Worm (Caenorhabditis elegans): ENCODE data around the gene ltah-1.2.

Gene ltah-1.2

DNA sequence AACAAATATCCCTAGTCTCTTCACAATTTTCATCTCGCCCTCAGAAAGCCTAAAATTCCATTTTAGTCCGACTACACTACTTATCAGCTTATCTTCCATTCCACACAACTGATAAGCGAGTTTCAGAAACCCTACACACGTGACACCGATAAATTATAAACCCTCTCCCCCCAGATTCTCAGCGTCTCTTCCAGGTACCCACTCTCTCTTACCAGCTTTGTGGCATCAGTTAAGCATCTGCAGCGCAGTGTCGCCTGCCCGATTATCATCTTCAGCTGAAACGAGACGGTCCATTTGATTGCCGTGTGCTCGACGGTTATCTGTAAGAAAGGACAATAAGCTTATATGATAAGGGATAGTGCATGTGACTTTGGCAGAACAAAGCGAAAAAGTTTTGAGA, 1.0 kb downstream of the ltah-1.2 start:
- TF ChIP-seq jun-1 (tag; optimal IDR thresholded peaks at IDR 0.05) (peak; percentile 90), pha-4 (tag; optimal IDR thresholded peaks at IDR 0.05) (peak; percentile 13), skn-1 (tag; optimal IDR thresholded peaks at IDR 0.05) (peak; percentile 66), nhr-77 (tag; optimal IDR thresholded peaks at IDR 0.05) (no peak), mdl-1 (tag; optimal IDR thresholded peaks at IDR 0.05) (peak; percentile 43), nhr-76 (tag; optimal IDR thresholded peaks at IDR 0.05) (no peak), egl-27 (tag; optimal IDR thresholded peaks at IDR 0.05) (peak; percentile 22), pqm-1 (tag; optimal IDR thresholded peaks at IDR 0.05) (peak; percentile 99), elt-2 (tag; optimal IDR thresholded peaks at IDR 0.05) (peak; percentile 100)

DNA sequence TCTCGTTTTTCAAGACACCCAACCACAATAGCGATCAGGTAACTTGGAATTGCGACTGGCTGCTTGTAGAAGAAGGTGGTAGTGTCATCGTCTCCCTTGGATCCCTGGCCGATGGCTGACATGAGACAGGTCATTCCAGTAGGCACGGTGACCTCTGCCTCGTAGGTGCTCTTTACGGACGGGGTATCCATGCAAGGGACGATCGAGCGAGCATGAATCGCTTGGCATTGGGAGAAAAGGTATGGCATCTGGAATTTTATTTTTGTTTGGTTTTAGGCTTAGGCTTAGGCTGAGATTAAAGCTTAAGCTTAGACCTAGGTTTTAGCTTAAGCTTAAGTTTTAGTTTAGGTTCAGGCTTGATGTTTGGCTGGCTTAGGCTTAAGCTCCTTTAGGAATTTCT, 1.9 kb downstream of the ltah-1.2 start:
- TF ChIP-seq mml-1 (tag; optimal IDR thresholded peaks at IDR 0.05) (no peak), sea-2 (GFP tag; optimal IDR thresholded peaks at IDR 0.05) (no peak), fkh-2 (tag; optimal IDR thresholded peaks at IDR 0.05) (no peak), nhr-237 (tag; optimal IDR thresholded peaks at IDR 0.05) (no peak), nhr-25 (tag; optimal IDR thresholded peaks at IDR 0.05) (no peak)

DNA sequence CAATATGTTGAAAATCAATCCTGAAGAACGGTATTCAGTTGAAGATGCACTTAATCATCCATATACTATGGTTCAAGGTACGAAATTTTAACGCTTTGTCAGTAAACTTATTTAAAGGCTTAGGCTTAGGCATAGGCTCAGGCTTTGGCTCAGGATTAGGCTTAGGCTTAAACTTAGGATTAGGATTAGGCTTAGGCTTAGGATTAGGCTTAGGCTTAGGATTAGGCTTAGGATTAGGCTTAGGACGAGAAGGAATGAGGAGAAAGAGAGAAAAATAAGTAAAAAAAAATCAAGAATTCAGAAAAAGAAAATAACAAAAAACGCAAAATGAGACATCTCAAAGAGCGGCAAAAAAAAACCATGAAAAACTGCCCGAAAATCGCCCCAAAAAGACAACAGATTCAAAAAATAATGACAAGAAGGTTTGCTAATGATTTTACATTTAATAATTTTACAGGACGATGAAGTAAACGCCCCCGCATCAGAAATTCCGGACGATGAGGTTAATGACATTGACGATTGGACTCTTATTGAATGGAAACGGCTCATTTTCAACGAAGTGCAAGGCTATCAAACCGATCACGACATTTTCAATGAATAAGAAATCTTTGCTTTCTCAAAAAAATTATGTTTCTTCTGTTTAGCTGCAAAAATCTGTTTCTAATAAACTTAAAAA, 4.2 kb downstream of the ltah-1.2 start:
- peak; percentile 18 for TF ChIP-seq elt-2 (tag; optimal IDR thresholded peaks at IDR 0.05)
- no peak for TF ChIP-seq egl-5 (tag; optimal IDR thresholded peaks at IDR 0.05)

DNA sequence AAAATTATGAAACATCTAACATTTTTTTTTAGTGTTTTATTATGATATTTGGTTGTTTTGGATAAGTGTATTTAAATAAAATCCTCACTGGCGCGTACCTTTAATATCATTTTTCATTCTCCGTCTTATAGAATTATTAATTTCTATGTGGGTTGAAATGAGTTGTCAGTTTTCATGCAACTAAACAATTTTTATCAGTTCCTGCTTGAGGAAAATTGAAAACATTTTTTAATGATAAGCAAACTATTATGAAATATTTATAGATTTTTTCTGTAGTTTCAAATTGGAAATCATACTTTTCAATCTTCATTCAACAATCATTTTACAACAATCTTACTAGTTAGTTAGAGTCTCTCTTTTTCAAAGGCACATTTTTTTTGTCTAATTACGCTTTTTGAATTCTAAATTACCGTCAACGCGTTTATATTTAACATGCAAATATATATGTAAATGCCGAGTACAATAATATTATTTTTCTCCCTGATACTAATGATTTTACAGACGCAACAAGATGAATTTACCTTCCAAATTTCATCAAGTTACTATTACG, 6.5 kb downstream of the ltah-1.2 start, which contains the start of the genes Y37E11B.10 and kgb-2:
Gene Y37E11B.10, minus strand, starts transcription at position 182 of the 550 bp plus-strand sequence.
Gene kgb-2, plus strand, starts transcription at position 500 of the 550 bp plus-strand sequence.
- TF ChIP-seq egl-27 (tag; optimal IDR thresholded peaks at IDR 0.05) (no peak), jun-1 (tag; optimal IDR thresholded peaks at IDR 0.05) (no peak), mml-1 (tag; optimal IDR thresholded peaks at IDR 0.05) (no peak), elt-2 (tag; optimal IDR thresholded peaks at IDR 0.05) (peak; percentile 59), pha-4 (tag; optimal IDR thresholded peaks at IDR 0.05) (no peak), tbx-2 (tag; optimal IDR thresholded peaks at IDR 0.05) (no peak)

DNA sequence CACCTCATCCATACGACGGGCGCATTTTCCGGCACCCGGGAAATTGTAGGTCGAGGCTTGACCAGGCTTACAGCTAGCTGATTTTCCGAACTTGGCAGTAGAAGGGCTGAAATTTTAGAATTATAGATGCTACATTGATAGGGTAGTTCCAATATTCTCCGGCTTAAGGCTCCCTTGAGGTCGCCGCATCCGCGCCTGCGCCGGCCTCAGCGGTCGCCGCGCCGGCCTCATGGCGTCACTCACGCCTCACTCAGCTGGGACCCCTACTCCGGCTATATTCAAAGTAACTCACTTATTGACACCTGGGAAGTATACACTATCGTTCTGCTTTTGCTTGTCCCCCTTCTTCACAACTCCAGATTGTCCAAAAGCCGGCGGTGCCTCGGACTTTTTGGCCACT, 8.8 kb downstream of the ltah-1.2 start:
- TF ChIP-seq unc-62 (GFP tag; optimal IDR thresholded peaks at IDR 0.05), result no peak
- no peak for TF ChIP-seq ceh-28 (tag; optimal IDR thresholded peaks at IDR 0.05)
- TF ChIP-seq aly-2 (tag; optimal IDR thresholded peaks at IDR 0.05), result no peak
- TF ChIP-seq pha-4 (tag; optimal IDR thresholded peaks at IDR 0.05), result no peak
- no peak for TF ChIP-seq zag-1 (tag; optimal IDR thresholded peaks at IDR 0.05)
- TF ChIP-seq hmg-11 (tag; optimal IDR thresholded peaks at IDR 0.05), result no peak
- TF ChIP-seq tbx-2 (tag; optimal IDR thresholded peaks at IDR 0.05), result no peak
- no peak for TF ChIP-seq unc-39 (tag; optimal IDR thresholded peaks at IDR 0.05)
- TF ChIP-seq nhr-28 (tag; optimal IDR thresholded peaks at IDR 0.05), result no peak
- TF ChIP-seq nhr-43 (tag; optimal IDR thresholded peaks at IDR 0.05; ENCODE audit: poor library complexity, severe bottlenecking), result no peak
- TF ChIP-seq ceh-16 (tag; optimal IDR thresholded peaks at IDR 0.05), result no peak
- no peak for TF ChIP-seq eor-1 (tag; optimal IDR thresholded peaks at IDR 0.05)
- no peak for TF ChIP-seq ztf-4 (tag; optimal IDR thresholded peaks at IDR 0.05)
- no peak for TF ChIP-seq mml-1 (tag; optimal IDR thresholded peaks at IDR 0.05)
- no peak for TF ChIP-seq pqm-1 (tag; optimal IDR thresholded peaks at IDR 0.05)

DNA sequence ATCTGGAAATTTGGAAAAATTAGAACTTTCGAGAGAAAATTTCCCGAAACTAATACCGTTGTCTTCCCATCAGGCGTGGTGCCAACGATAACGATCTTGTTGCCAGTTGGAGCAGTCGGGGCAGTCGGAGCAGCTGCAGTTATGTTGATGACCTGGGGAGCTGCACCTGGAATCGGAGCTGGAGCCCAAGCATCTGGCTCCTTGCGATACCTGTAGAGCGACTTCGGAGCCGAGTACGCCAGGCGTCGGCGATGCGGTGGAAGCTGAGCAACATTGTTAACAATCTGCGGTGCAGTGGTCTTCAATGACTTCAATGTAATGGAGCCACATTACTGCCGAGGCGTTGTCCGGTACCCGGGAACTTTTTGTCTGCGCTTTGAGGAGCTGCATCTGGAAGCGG, 11.0 kb downstream of the ltah-1.2 start:
- TF ChIP-seq pha-4 (tag; optimal IDR thresholded peaks at IDR 0.05), result no peak
- no peak for TF ChIP-seq ZK546.5 (tag; optimal IDR thresholded peaks at IDR 0.05)
- no peak for TF ChIP-seq nhr-12 (tag; optimal IDR thresholded peaks at IDR 0.05)
- no peak for TF ChIP-seq snpc-4 (tag; optimal IDR thresholded peaks at IDR 0.05)
- no peak for TF ChIP-seq nfya-1 (tag; optimal IDR thresholded peaks at IDR 0.05; ENCODE audit: insufficient read depth)
- TF ChIP-seq aly-2 (tag; optimal IDR thresholded peaks at IDR 0.05), result no peak
- TF ChIP-seq daf-12 (tag; optimal IDR thresholded peaks at IDR 0.05), result no peak
- TF ChIP-seq skn-1 (tag; optimal IDR thresholded peaks at IDR 0.05), result no peak
- no peak for TF ChIP-seq elt-2 (tag; optimal IDR thresholded peaks at IDR 0.05)
- no peak for TF ChIP-seq R02D3.7 (tag; optimal IDR thresholded peaks at IDR 0.05)
- TF ChIP-seq ama-1 (optimal IDR thresholded peaks at IDR 0.05), result no peak
- TF ChIP-seq tbx-2 (tag; optimal IDR thresholded peaks at IDR 0.05), result no peak
- no peak for TF ChIP-seq fos-1 (tag; optimal IDR thresholded peaks at IDR 0.05)
- TF ChIP-seq ztf-4 (tag; optimal IDR thresholded peaks at IDR 0.05), result no peak
- no peak for TF ChIP-seq fkh-2 (tag; optimal IDR thresholded peaks at IDR 0.05)
- TF ChIP-seq pqm-1 (tag; optimal IDR thresholded peaks at IDR 0.05), result no peak
- no peak for TF ChIP-seq lsy-12 (tag; optimal IDR thresholded peaks at IDR 0.05)
